Worm (Caenorhabditis elegans) whole organism, L4 larva: Measurements from ENCODE around the gene oxi-1.

Experiments
- T26A8.4 ChIP-seq: fragments of 200-800 bp; sonication (Bioruptor generic); IDR thresholded peaks from 2 replicates; pipeline ENCODE4 v1.3.6; 2022; ENCODE audit warnings: missing genetic modification characterization, missing compliant biosample characterization
- Y75B8A.6 ChIP-seq: fragments of 200-800 bp; sonication (Bioruptor generic); IDR thresholded peaks from 2 replicates; pipeline ENCODE4 v1.3.6; 2022; ENCODE audit warnings: missing genetic modification reagents, missing genetic modification characterization, missing compliant biosample characterization
- ZK337.2 ChIP-seq: fragments of 200-800 bp; sonication (Bioruptor generic); IDR thresholded peaks from 2 replicates; pipeline ENCODE4 v1.3.6; 2022; ENCODE audit warnings: missing genetic modification reagents, missing genetic modification characterization, missing compliant biosample characterization
- aha-1 ChIP-seq: fragments of 150-350 bp; peaks from one replicate; lab custom pipeline; 2014; ENCODE audit warnings: missing biosample characterization, missing genetic modification characterization
- ceh-20 ChIP-seq: fragments of 200-800 bp; sonication (Bioruptor generic); IDR thresholded peaks from 2 replicates; pipeline ENCODE4 v1.3.6; 2022; ENCODE audit warnings: missing genetic modification reagents, missing genetic modification characterization, missing compliant biosample characterization
- ceh-28 ChIP-seq: fragments of 150-350 bp; optimal IDR thresholded peaks from 2 replicates; lab custom pipeline; 2014; ENCODE audit warnings: missing biosample characterization, missing genetic modification reagents, missing genetic modification characterization
- ceh-32 ChIP-seq: sonication (generic microtip); optimal IDR thresholded peaks from 2 replicates; lab custom pipeline; 2016; ENCODE audit warnings: mild to moderate bottlenecking, missing genetic modification characterization, missing compliant biosample characterization; ENCODE audit not compliant: poor library complexity
- daf-16 ChIP-seq, 3 experiments: sonication (generic microtip); optimal IDR thresholded peaks; 2 replicates each; lab custom pipeline; 2016 to 2017; ENCODE audit warnings: missing genetic modification characterization in 3 of 3, missing genetic modification reagents in 3 of 3, mild to moderate bottlenecking in 2 of 3, missing compliant biosample characterization in 2 of 3, missing biosample characterization in 1 of 3, moderate library complexity in 1 of 3
- dmd-6 ChIP-seq: fragments of 200-800 bp; sonication (Bioruptor generic); IDR thresholded peaks from 2 replicates; pipeline ENCODE4 v1.3.6; 2022; ENCODE audit warnings: missing genetic modification reagents, missing genetic modification characterization, missing compliant biosample characterization
- dpl-1 ChIP-seq: fragments of 150-350 bp; optimal IDR thresholded peaks from 2 replicates; lab custom pipeline; 2014; ENCODE audit warnings: missing biosample characterization, missing genetic modification reagents, missing genetic modification characterization
- dve-1 ChIP-seq: sonication (generic microtip); optimal IDR thresholded peaks from 2 replicates; lab custom pipeline; 2017; ENCODE audit warnings: antibody characterized with exemption, mild to moderate bottlenecking, missing genetic modification characterization, missing compliant biosample characterization; ENCODE audit not compliant: insufficient read depth
- egl-27 ChIP-seq: sonication (generic microtip); optimal IDR thresholded peaks from 3 replicates; lab custom pipeline; 2017; ENCODE audit warnings: missing biosample characterization, missing genetic modification reagents, missing genetic modification characterization
- gei-8 ChIP-seq: fragments of 200-800 bp; sonication (Bioruptor generic); optimal IDR thresholded peaks from 2 replicates; lab custom pipeline; 2018; ENCODE audit warnings: mild to moderate bottlenecking, missing genetic modification characterization, missing compliant biosample characterization
- hif-1 ChIP-seq, 2 experiments: sonication (generic microtip); optimal IDR thresholded peaks; 2 replicates each; lab custom pipeline; 2016 to 2017; ENCODE audit warnings: missing compliant biosample characterization in 2 of 2, missing genetic modification characterization in 2 of 2, missing genetic modification reagents in 2 of 2, missing genotype in 2 of 2, mild to moderate bottlenecking in 1 of 2
- hlh-11 ChIP-seq: fragments of 200-800 bp; sonication (Bioruptor generic); optimal IDR thresholded peaks from 2 replicates; lab custom pipeline; 2018; ENCODE audit warnings: mild to moderate bottlenecking, missing genetic modification characterization, missing compliant biosample characterization
- hlh-30 ChIP-seq: sonication (generic microtip); optimal IDR thresholded peaks from 2 replicates; lab custom pipeline; 2017; ENCODE audit warnings: antibody characterized with exemption, mild to moderate bottlenecking, missing genetic modification characterization, missing compliant biosample characterization; ENCODE audit not compliant: insufficient read depth
- hmg-1.1 ChIP-seq: fragments of 200-800 bp; sonication (Bioruptor generic); IDR thresholded peaks from 2 replicates; pipeline ENCODE4 v1.3.6; 2022; ENCODE audit warnings: missing genetic modification reagents, missing genetic modification characterization, missing compliant biosample characterization
- lin-1 ChIP-seq: fragments of 200-800 bp; sonication (Bioruptor generic); IDR thresholded peaks from 2 replicates; pipeline ENCODE4 v1.3.6; 2022; ENCODE audit warnings: missing genetic modification reagents, missing genetic modification characterization, missing compliant biosample characterization
- lin-13 ChIP-seq: fragments of 150-350 bp; optimal IDR thresholded peaks from 2 replicates; lab custom pipeline; 2014; ENCODE audit warnings: missing biosample characterization, missing genetic modification reagents, missing genetic modification characterization
- lin-38 ChIP-seq: fragments of 200-800 bp; sonication (Bioruptor generic); IDR thresholded peaks from 2 replicates; pipeline ENCODE4 v1.3.6; 2022; ENCODE audit warnings: missing genetic modification reagents, missing genetic modification characterization, missing compliant biosample characterization
- lin-39 ChIP-seq: fragments of 150-350 bp; optimal IDR thresholded peaks from 2 replicates; lab custom pipeline; 2014; ENCODE audit warnings: missing biosample characterization, missing genetic modification reagents, missing genetic modification characterization
- lsy-2 ChIP-seq, 2 experiments: fragments of 150-350 bp in 1 of 2; sonication (generic microtip) in 1 of 2; optimal IDR thresholded peaks; 2 replicates each; lab custom pipeline; 2014 to 2017; ENCODE audit warnings: missing biosample characterization in 2 of 2, missing genetic modification characterization in 2 of 2
- mdt-29 ChIP-seq: fragments of 200-800 bp; sonication (Bioruptor generic); IDR thresholded peaks from 2 replicates; pipeline ENCODE4 v1.3.6; 2022; ENCODE audit warnings: missing genetic modification reagents, missing genetic modification characterization, missing compliant biosample characterization
- mep-1 ChIP-seq: fragments of 150-350 bp; sonication (generic microtip); optimal IDR thresholded peaks from 3 replicates; lab custom pipeline; 2014; ENCODE audit warnings: missing biosample characterization, missing genetic modification characterization
- mxl-2 ChIP-seq: fragments of 200-800 bp; sonication (Bioruptor generic); conservative IDR thresholded peaks from 2 replicates; pipeline ENCODE4 v1.3.6; 2022; ENCODE audit warnings: missing genetic modification reagents, missing genetic modification characterization, missing compliant biosample characterization
- mxl-3 ChIP-seq: fragments of 200-800 bp; sonication (Bioruptor generic); optimal IDR thresholded peaks from 2 replicates; lab custom pipeline; 2018; ENCODE audit warnings: mild to moderate bottlenecking, missing genetic modification characterization, missing compliant biosample characterization
- nhr-102 ChIP-seq: sonication (generic microtip); optimal IDR thresholded peaks from 2 replicates; lab custom pipeline; 2016; ENCODE audit warnings: mild to moderate bottlenecking, missing genetic modification characterization, moderate library complexity, missing compliant biosample characterization
- nhr-11 ChIP-seq: fragments of 150-350 bp; optimal IDR thresholded peaks from 2 replicates; lab custom pipeline; 2014; ENCODE audit warnings: missing biosample characterization, missing genetic modification characterization
- nhr-28 ChIP-seq: fragments of 150-350 bp; optimal IDR thresholded peaks from 2 replicates; lab custom pipeline; 2014; ENCODE audit warnings: missing biosample characterization, missing genetic modification characterization
- php-3 ChIP-seq: fragments of 200-800 bp; sonication (Bioruptor generic); IDR thresholded peaks from 2 replicates; pipeline ENCODE4 v1.3.6; 2022; ENCODE audit warnings: missing genetic modification reagents, missing genetic modification characterization, missing compliant biosample characterization
- pqm-1 ChIP-seq: sonication (generic microtip); optimal IDR thresholded peaks from 2 replicates; lab custom pipeline; 2017; ENCODE audit warnings: missing biosample characterization, missing genetic modification characterization
- set-16 ChIP-seq: fragments of 200-800 bp; sonication (Bioruptor generic); IDR thresholded peaks from 2 replicates; pipeline ENCODE4 v1.3.6; 2022; ENCODE audit warnings: missing genetic modification reagents, missing genetic modification characterization, missing compliant biosample characterization
- tra-1 ChIP-seq: fragments of 200-800 bp; sonication (Bioruptor generic); IDR thresholded peaks from 2 replicates; pipeline ENCODE4 v1.3.6; 2022; ENCODE audit warnings: missing genetic modification reagents, missing genetic modification characterization, missing compliant biosample characterization
- unc-130 ChIP-seq: sonication (generic microtip); optimal IDR thresholded peaks from 2 replicates; lab custom pipeline; 2016; ENCODE audit warnings: missing genetic modification reagents, missing genetic modification characterization, missing compliant biosample characterization
- unc-39 ChIP-seq: sonication (generic microtip); optimal IDR thresholded peaks from 2 replicates; lab custom pipeline; 2017; ENCODE audit warnings: missing biosample characterization, missing genetic modification characterization
- unc-62 ChIP-seq, 3 experiments: fragments of 150-350 bp in 1 of 3; sonication (generic microtip); optimal IDR thresholded peaks in 2 of 3; peaks in 1 of 3; 1 replicate in 1 of 3; 2 replicates in 2 of 3; lab custom pipeline; 2014 to 2017; ENCODE audit warnings: missing biosample characterization in 3 of 3, missing genetic modification characterization in 3 of 3, missing genetic modification reagents in 3 of 3, missing genotype in 1 of 3
- zag-1 ChIP-seq: fragments of 150-350 bp; optimal IDR thresholded peaks from 2 replicates; lab custom pipeline; 2014; ENCODE audit warnings: missing biosample characterization, missing genetic modification characterization
- zfp-3 ChIP-seq: fragments of 200-800 bp; sonication (Bioruptor generic); conservative IDR thresholded peaks from 2 replicates; pipeline ENCODE4 v1.3.6; 2022; ENCODE audit warnings: missing genetic modification reagents, missing genetic modification characterization, missing compliant biosample characterization

Gene oxi-1

DNA sequence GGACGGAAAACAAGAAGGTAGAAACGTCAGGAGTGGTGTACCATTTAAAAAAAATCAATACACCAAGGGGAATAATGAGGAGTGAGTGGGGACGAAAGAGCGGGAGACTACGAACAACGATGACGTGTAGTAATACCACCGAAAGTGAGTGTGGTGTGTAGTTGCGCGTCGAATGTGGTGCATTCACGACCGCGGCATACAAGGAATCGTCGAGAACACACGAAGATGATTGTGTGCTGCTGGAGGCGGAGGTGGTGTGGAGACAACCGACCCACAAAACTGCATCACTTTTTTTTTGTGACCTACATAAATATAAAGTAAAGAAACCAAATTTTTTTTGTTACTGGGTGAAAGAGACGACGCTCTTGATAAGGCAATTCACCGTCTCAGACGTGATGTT lies 39.7 kb upstream of the oxi-1 start (continued):
- peak; percentile 39; the same call in 1 of the 2 replicates for TF ChIP-seq dmd-6 (GFP tag; lab: Robert Waterston, UW)
- 0 out of 2 replicates have a peak, but pooled peaks have one; percentile 35 for TF ChIP-seq ceh-20 (GFP tag; lab: Robert Waterston, UW)
- peak; percentile 61 for TF ChIP-seq lin-38 (GFP tag; lab: Robert Waterston, UW)
- TF ChIP-seq lin-13: peak; percentile 76
- TF ChIP-seq zfp-3 (GFP tag; lab: Robert Waterston, UW): 0 out of 2 replicates have a peak, but pooled peaks have one; percentile 53
- TF ChIP-seq php-3 (GFP tag; lab: Robert Waterston, UW): no peak
- TF ChIP-seq mep-1: peak; percentile 86
- TF ChIP-seq ceh-28: no peak
- TF ChIP-seq lin-39 (tag; lab: Kevin White, UChicago): no peak
- TF ChIP-seq egl-27: no peak
- TF ChIP-seq daf-16 (GFP tag; optimal IDR thresholded peaks at IDR 0.05; lab: Kevin White, UChicago): no peak
- TF ChIP-seq daf-16 (tag; optimal IDR thresholded peaks at IDR 0.05; lab: Kevin White, UChicago): peak; percentile 21
- TF ChIP-seq tra-1 (GFP tag; lab: Robert Waterston, UW): 0 out of 2 replicates have a peak, but pooled peaks have one; percentile 37
- TF ChIP-seq lin-1 (GFP tag; lab: Robert Waterston, UW): no peak
- peak; percentile 60 for TF ChIP-seq dpl-1 (GFP tag; lab: Kevin White, UChicago)
- no peak for TF ChIP-seq ZK337.2 (GFP tag; lab: Robert Waterston, UW)

- TF ChIP-seq dmd-6 (GFP tag; lab: Robert Waterston, UW) (peak; percentile 30), daf-16 (GFP tag; optimal IDR thresholded peaks at IDR 0.05; lab: Kevin White, UChicago) (no peak), daf-16 (tag; optimal IDR thresholded peaks at IDR 0.05; lab: Kevin White, UChicago) (peak; percentile 49), unc-62 (GFP tag; optimal IDR thresholded peaks at IDR 0.05 in 1 of 2; lab: Kevin White, UChicago) (no peak), unc-62 (tag; optimal IDR thresholded peaks at IDR 0.05; lab: Kevin White, UChicago) (no peak), nhr-28 (peak; percentile 11), pqm-1 (tag; lab: Kevin White, UChicago) (peak; percentile 34), dve-1 (tag; lab: Kevin White, UChicago) (peak; percentile 16)
- TF ChIP-seq, all 104 proteins: peak for 5
Observed at ce11 chrIII:10819257-10819656, 38.8 kb upstream of the oxi-1 start.

DNA sequence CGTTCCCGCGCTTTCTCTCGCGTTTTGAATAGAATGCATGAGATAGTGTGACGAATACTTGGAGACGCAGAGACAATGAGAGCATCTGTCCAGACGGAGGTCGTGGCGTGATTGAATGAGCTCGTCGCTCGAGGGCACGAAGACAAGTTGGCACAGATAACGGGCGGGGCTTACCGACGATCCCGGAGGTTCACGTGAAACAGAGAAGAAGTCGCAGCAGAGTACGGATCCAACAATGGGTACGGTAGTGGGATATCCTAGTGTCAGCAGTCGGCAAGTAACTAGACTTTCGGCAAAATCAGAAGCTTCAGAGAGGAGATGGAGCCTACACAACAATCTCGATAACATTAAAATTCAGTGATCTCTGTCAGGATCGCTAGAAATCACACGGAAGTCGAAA lies 38.3 kb upstream of the oxi-1 start:
- TF ChIP-seq mxl-2 (GFP tag; lab: Robert Waterston, UW) (0 out of 2 replicates have a peak, but pooled peaks have one; percentile 45), unc-39 (tag; lab: Kevin White, UChicago) (no peak), zfp-3 (GFP tag; lab: Robert Waterston, UW) (0 out of 2 replicates have a peak, but pooled peaks have one; percentile 9), hmg-1.1 (GFP tag; lab: Robert Waterston, UW) (peak; percentile 22; the same call in 1 of the 2 replicates), Y75B8A.6 (GFP tag; lab: Robert Waterston, UW) (peak; percentile 32; the same call in 1 of the 2 replicates), hif-1 (tag; optimal IDR thresholded peaks at IDR 0.05; lab: Kevin White, UChicago) (peak in 1 of 2 experiments; percentile 6), unc-62 (GFP tag; optimal IDR thresholded peaks at IDR 0.05 in 1 of 2; lab: Kevin White, UChicago) (peak in 1 of 2 experiments; percentile 85), unc-62 (tag; optimal IDR thresholded peaks at IDR 0.05; lab: Kevin White, UChicago) (no peak), hlh-30 (tag; lab: Kevin White, UChicago) (peak; percentile 18), mdt-29 (0 out of 2 replicates have a peak, but pooled peaks have one; percentile 28), ceh-32 (tag; lab: Kevin White, UChicago) (no peak), aha-1 (tag; lab: Kevin White, UChicago) (peak; percentile 78), hlh-11 (tag; lab: Kevin White, UChicago) (peak; percentile 68), nhr-11 (tag; lab: Kevin White, UChicago) (peak; percentile 85), set-16 (GFP tag; lab: Robert Waterston, UW) (peak; percentile 57; the same call in 1 of the 2 replicates), T26A8.4 (0 out of 2 replicates have a peak, but pooled peaks have one; percentile 10), zag-1 (tag; lab: Kevin White, UChicago) (no peak), nhr-28 (no peak), mxl-3 (GFP tag; lab: Kevin White, UChicago) (peak; percentile 45), gei-8 (peak; percentile 14), unc-130 (no peak), nhr-102 (tag; lab: Kevin White, UChicago) (no peak), lsy-2 (tag; optimal IDR thresholded peaks at IDR 0.05; lab: Kevin White, UChicago) (peak in 1 of 2 experiments; percentile 53)
- TF ChIP-seq, all 104 proteins: peak for 16
